Fruit fly (Drosophila melanogaster): ENCODE measurements around the gene Hsdl2.
A peak's percentile ranks its signal among the peaks of the same experiment; 100 is the strongest.

The Hsdl2 gene

dm6 chr3R:27699540-27700228 lies 22.4 kb downstream of the Hsdl2 start, which contains the start of gene ALiX:
ALiX (minus strand) TSS chr3R:27700110.
- TF ChIP-seq CG4496 (GFP tag; IDR thresholded peaks at IDR 0.05), result 0 out of 3 replicates have a peak, but pooled peaks have one; percentile 23
- TF ChIP-seq Pif1A (GFP tag; optimal IDR thresholded peaks at IDR 0.05), result no peak

dm6 chr3R:27700229-27700573 lies 22.9 kb downstream of the Hsdl2 start, which contains the start of gene btz:
btz (plus strand) TSS chr3R:27700361.
- TF ChIP-seq gl (tag; optimal IDR thresholded peaks at IDR 0.05) (no peak), CG8159 (tag; optimal IDR thresholded peaks at IDR 0.05) (no peak), fd96Ca (GFP tag; IDR thresholded peaks at IDR 0.05) (no peak), CG12605 (GFP tag; IDR thresholded peaks at IDR 0.05) (no peak), rn (GFP tag; IDR thresholded peaks at IDR 0.05) (no peak), CG10348 (GFP tag; IDR thresholded peaks at IDR 0.05) (no peak), CG15710 (tag; optimal IDR thresholded peaks at IDR 0.05) (no peak), CG17806 (tag; optimal IDR thresholded peaks at IDR 0.05) (no peak), Ets98B (GFP tag; IDR thresholded peaks at IDR 0.05) (no peak)

DNA sequence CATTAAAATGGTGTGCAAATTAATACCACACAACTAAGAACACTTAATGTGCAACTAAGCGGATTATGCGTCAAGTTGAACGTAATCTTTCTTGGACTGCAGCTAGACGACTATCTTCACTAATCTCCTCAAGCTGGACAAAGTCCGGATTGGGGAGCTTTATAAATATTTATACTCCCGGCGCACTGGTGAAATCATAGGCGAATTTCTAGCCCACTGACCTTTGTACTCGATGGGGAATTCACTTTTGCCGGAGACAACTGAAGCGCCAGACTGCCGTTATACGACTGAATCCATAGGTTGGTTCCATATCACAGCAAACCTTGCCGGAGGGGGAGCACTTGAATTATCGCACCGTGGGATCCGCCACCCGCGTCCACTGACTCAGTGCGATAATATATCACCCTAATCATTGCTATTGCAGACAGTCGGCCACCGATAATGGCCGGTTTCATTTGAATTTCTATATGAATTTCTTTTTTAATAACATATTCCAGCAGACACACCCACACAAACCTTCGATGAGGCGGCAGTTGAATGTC lies 28.8 kb downstream of the Hsdl2 start:
- TF ChIP-seq CG10348 (GFP tag; IDR thresholded peaks at IDR 0.05), result no peak
- TF ChIP-seq EcR (GFP tag; optimal IDR thresholded peaks at IDR 0.05), result no peak
- no peak for TF ChIP-seq CG15710 (tag; optimal IDR thresholded peaks at IDR 0.05)
- TF ChIP-seq Pif1B (GFP tag; optimal IDR thresholded peaks at IDR 0.05), result no peak
- no peak for TF ChIP-seq CG14655 (GFP tag; optimal IDR thresholded peaks at IDR 0.05)
- no peak for TF ChIP-seq CG32121 (GFP tag; IDR thresholded peaks at IDR 0.05)
- TF ChIP-seq Ets98B (GFP tag; IDR thresholded peaks at IDR 0.05), result 0 out of 2 replicates have a peak, but pooled peaks have one; percentile 33
- peak; percentile 38; the same call in 1 of the 3 replicates for TF ChIP-seq fd96Ca (GFP tag; IDR thresholded peaks at IDR 0.05)
- TF ChIP-seq CG17806 (tag; optimal IDR thresholded peaks at IDR 0.05), result no peak
- peak; percentile 27 for TF ChIP-seq CG8301 (tag; optimal IDR thresholded peaks at IDR 0.05)
- no peak for TF ChIP-seq CG4496 (GFP tag; IDR thresholded peaks at IDR 0.05)
- no peak for TF ChIP-seq Pif1A (GFP tag; optimal IDR thresholded peaks at IDR 0.05)
- TF ChIP-seq CG13204 (GFP tag; optimal IDR thresholded peaks at IDR 0.05), result no peak
- TF ChIP-seq Snoo (tag; optimal IDR thresholded peaks at IDR 0.05), result no peak
- TF ChIP-seq rn (GFP tag; IDR thresholded peaks at IDR 0.05), result no peak
- TF ChIP-seq CG34367 (tag; optimal IDR thresholded peaks at IDR 0.05), result no peak
- TF ChIP-seq CG12605 (GFP tag; IDR thresholded peaks at IDR 0.05), result no peak
- no peak for TF ChIP-seq CG9948 (tag; optimal IDR thresholded peaks at IDR 0.05)
- TF ChIP-seq gl (tag; optimal IDR thresholded peaks at IDR 0.05), result peak; percentile 19
- TF ChIP-seq D1 (tag; optimal IDR thresholded peaks at IDR 0.05), result no peak
- no peak for TF ChIP-seq CG8159 (tag; optimal IDR thresholded peaks at IDR 0.05)

dm6 chr3R:27706581-27707181 lies 29.4 kb downstream of the Hsdl2 start, which contains the start of the genes CROT and CG12877:
CROT (minus strand) TSS chr3R:27706751.
CG12877 (plus strand) TSS chr3R:27707100.
- TF ChIP-seq CG34367 (tag; optimal IDR thresholded peaks at IDR 0.05), result peak; percentile 73
- peak; percentile 47 for TF ChIP-seq CG8301 (tag; optimal IDR thresholded peaks at IDR 0.05)
- peak; percentile 54 for TF ChIP-seq Pif1A (GFP tag; optimal IDR thresholded peaks at IDR 0.05)
- no peak for TF ChIP-seq CG14655 (GFP tag; optimal IDR thresholded peaks at IDR 0.05)
- peak; percentile 61 for TF ChIP-seq Pif1B (GFP tag; optimal IDR thresholded peaks at IDR 0.05)
- peak; percentile 77 for TF ChIP-seq Snoo (tag; optimal IDR thresholded peaks at IDR 0.05)
- peak; percentile 84 for TF ChIP-seq CG4496 (GFP tag; IDR thresholded peaks at IDR 0.05)
- peak; percentile 49; the same call in 1 of the 2 replicates for TF ChIP-seq rn (GFP tag; IDR thresholded peaks at IDR 0.05)
- no peak for TF ChIP-seq EcR (GFP tag; optimal IDR thresholded peaks at IDR 0.05)
- TF ChIP-seq D1 (tag; optimal IDR thresholded peaks at IDR 0.05), result no peak
- TF ChIP-seq CG17806 (tag; optimal IDR thresholded peaks at IDR 0.05), result peak; percentile 67
- TF ChIP-seq CG15710 (tag; optimal IDR thresholded peaks at IDR 0.05), result peak; percentile 79
- peak; percentile 82 for TF ChIP-seq fd96Ca (GFP tag; IDR thresholded peaks at IDR 0.05)
- peak; percentile 75 for TF ChIP-seq CG32121 (GFP tag; IDR thresholded peaks at IDR 0.05)
- TF ChIP-seq Ets98B (GFP tag; IDR thresholded peaks at IDR 0.05), result peak; percentile 87
- TF ChIP-seq CG10348 (GFP tag; IDR thresholded peaks at IDR 0.05), result no peak
- TF ChIP-seq CG9948 (tag; optimal IDR thresholded peaks at IDR 0.05), result peak; percentile 76
- TF ChIP-seq CG8159 (tag; optimal IDR thresholded peaks at IDR 0.05), result peak; percentile 75
